Fruit fly (Drosophila melanogaster): ENCODE measurements around the gene CG14857.

DNA sequence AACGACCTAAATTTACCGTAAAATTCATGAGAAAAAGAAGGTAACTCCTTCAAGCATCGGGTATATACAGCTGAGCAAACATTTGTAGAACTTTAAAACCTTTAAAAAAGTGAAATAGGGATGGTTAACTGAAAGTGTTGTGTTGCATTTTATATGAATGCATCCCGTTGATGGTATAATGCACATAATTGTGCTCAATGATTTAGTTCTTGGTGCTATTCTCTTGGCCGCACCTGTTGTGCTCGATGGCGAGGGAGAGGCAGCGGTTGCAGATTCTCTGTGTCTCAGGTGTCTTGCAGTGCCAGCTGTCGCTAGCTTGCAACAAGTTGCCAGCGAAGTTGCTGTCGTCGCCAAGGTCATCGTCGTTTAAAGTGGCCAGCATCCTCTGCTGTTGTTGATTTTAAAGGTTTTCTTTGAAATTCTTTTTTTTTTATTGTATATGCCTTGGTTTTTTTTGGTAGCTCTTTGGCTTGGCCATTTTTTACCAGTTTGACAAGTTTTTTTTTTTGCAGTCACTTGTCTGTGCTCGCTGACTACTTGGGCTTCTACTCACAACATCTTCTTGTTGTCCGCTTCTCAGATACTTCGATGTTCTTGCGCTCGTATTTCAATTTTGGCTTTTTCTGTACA lies 36.1 kb upstream of the CG14857 start:
- TF ChIP-seq jim (GFP tag; optimal IDR thresholded peaks at IDR 0.05) (no peak), sage (GFP tag; optimal IDR thresholded peaks at IDR 0.05) (no peak), foxo (GFP tag; optimal IDR thresholded peaks at IDR 0.05) (peak in 1 of 2 experiments; percentile 78), Jra (GFP tag; optimal IDR thresholded peaks at IDR 0.05) (peak; percentile 35), dsf (GFP tag; optimal IDR thresholded peaks at IDR 0.05; ENCODE audit: borderline replicate concordance) (no peak), tai (GFP tag; optimal IDR thresholded peaks at IDR 0.05) (peak; percentile 2), CrebA (GFP tag; optimal IDR thresholded peaks at IDR 0.05; ENCODE audit: borderline replicate concordance) (no peak), h (GFP tag; optimal IDR thresholded peaks at IDR 0.05) (peak; percentile 69), Hr78 (GFP tag; optimal IDR thresholded peaks at IDR 0.05) (no peak), usp (GFP tag; optimal IDR thresholded peaks at IDR 0.05) (no peak), Hnf4 (GFP tag; optimal IDR thresholded peaks at IDR 0.05) (peak; percentile 28)
